Worm (Caenorhabditis elegans) whole organism, late embryonic: ENCODE data around the gene C28H8.3.
A peak's percentile ranks its signal among the peaks of the same experiment; 100 is the strongest.

ENCODE experiments used
- F13H6.1 ChIP-seq: sonication (generic microtip); optimal IDR thresholded peaks from 2 replicates; lab custom pipeline; 2016; ENCODE audit warnings: missing genetic modification characterization, missing compliant biosample characterization
- K09A11.1 ChIP-seq: sonication (generic microtip); optimal IDR thresholded peaks from 2 replicates; lab custom pipeline; 2017; ENCODE audit warnings: antibody characterized with exemption, mild to moderate bottlenecking, missing genetic modification characterization, missing compliant biosample characterization; ENCODE audit not compliant: insufficient read depth
- ama-1 ChIP-seq: fragments of 150-350 bp; optimal IDR thresholded peaks from 2 replicates; lab custom pipeline; 2014
- ceh-14 ChIP-seq: sonication (generic microtip); optimal IDR thresholded peaks from 2 replicates; lab custom pipeline; 2016; ENCODE audit warnings: missing genotype, missing genetic modification characterization, missing compliant biosample characterization
- ceh-18 ChIP-seq: sonication (generic microtip); optimal IDR thresholded peaks from 2 replicates; lab custom pipeline; 2016; ENCODE audit warnings: missing genetic modification characterization, missing compliant biosample characterization
- ceh-2 ChIP-seq: sonication (generic microtip); optimal IDR thresholded peaks from 2 replicates; lab custom pipeline; 2016; ENCODE audit warnings: missing genotype, missing genetic modification characterization, missing compliant biosample characterization
- ceh-31 ChIP-seq: sonication (generic microtip); optimal IDR thresholded peaks from 2 replicates; lab custom pipeline; 2016; ENCODE audit warnings: missing genetic modification characterization, missing compliant biosample characterization
- ceh-34 ChIP-seq: sonication (generic microtip); optimal IDR thresholded peaks from 2 replicates; lab custom pipeline; 2016; ENCODE audit warnings: mild to moderate bottlenecking, missing genetic modification characterization, missing compliant biosample characterization
- ceh-48 ChIP-seq: sonication (generic microtip); optimal IDR thresholded peaks from 2 replicates; lab custom pipeline; 2016; ENCODE audit warnings: missing genetic modification characterization, inconsistent platforms, missing compliant biosample characterization
- ceh-6 ChIP-seq: fragments of 200-800 bp; sonication (Bioruptor generic); optimal IDR thresholded peaks from 2 replicates; lab custom pipeline; 2018; ENCODE audit warnings: mild to moderate bottlenecking, missing genetic modification characterization, missing compliant biosample characterization
- dmd-4 ChIP-seq: sonication (generic microtip); optimal IDR thresholded peaks from 2 replicates; lab custom pipeline; 2016; ENCODE audit warnings: borderline replicate concordance, missing genetic modification characterization, missing compliant biosample characterization
- dve-1 ChIP-seq: sonication (generic microtip); optimal IDR thresholded peaks from 2 replicates; lab custom pipeline; 2017; ENCODE audit warnings: antibody characterized with exemption, mild to moderate bottlenecking, missing genetic modification characterization, missing compliant biosample characterization
- ets-4 ChIP-seq: sonication (generic microtip); optimal IDR thresholded peaks from 2 replicates; lab custom pipeline; 2016; ENCODE audit warnings: missing genetic modification characterization, missing compliant biosample characterization
- eyg-1 ChIP-seq: sonication (generic microtip); optimal IDR thresholded peaks from 2 replicates; lab custom pipeline; 2016; ENCODE audit warnings: missing genotype, missing genetic modification characterization, missing compliant biosample characterization
- fkh-10 ChIP-seq: fragments of 150-350 bp; optimal IDR thresholded peaks from 2 replicates; lab custom pipeline; 2014; ENCODE audit warnings: missing biosample characterization, missing genetic modification reagents, missing genetic modification characterization
- fkh-6 ChIP-seq: sonication (generic microtip); optimal IDR thresholded peaks from 2 replicates; lab custom pipeline; 2016; ENCODE audit warnings: missing genetic modification characterization, missing compliant biosample characterization
- gmeb-2 ChIP-seq: sonication (generic microtip); optimal IDR thresholded peaks from 2 replicates; lab custom pipeline; 2016; ENCODE audit warnings: missing genetic modification characterization, inconsistent platforms, missing compliant biosample characterization
- hlh-15 ChIP-seq: sonication (generic microtip); optimal IDR thresholded peaks from 2 replicates; lab custom pipeline; 2016; ENCODE audit warnings: missing genetic modification characterization, missing compliant biosample characterization
- hlh-30 ChIP-seq: sonication (generic microtip); optimal IDR thresholded peaks from 2 replicates; lab custom pipeline; 2017; ENCODE audit warnings: antibody characterized with exemption, missing genetic modification characterization, missing compliant biosample characterization; ENCODE audit not compliant: insufficient read depth
- lim-6 ChIP-seq: sonication (generic microtip); optimal IDR thresholded peaks from 2 replicates; lab custom pipeline; 2016; ENCODE audit warnings: missing genetic modification characterization, missing compliant biosample characterization
- madf-2 ChIP-seq: sonication (generic microtip); optimal IDR thresholded peaks from 2 replicates; lab custom pipeline; 2017; ENCODE audit warnings: missing genetic modification characterization, missing compliant biosample characterization
- mec-3 ChIP-seq: sonication (generic microtip); optimal IDR thresholded peaks from 2 replicates; lab custom pipeline; 2016; ENCODE audit warnings: borderline replicate concordance, missing genetic modification characterization, missing compliant biosample characterization
- nfya-1 ChIP-seq: sonication (generic microtip); optimal IDR thresholded peaks from 2 replicates; lab custom pipeline; 2017; ENCODE audit warnings: missing genetic modification characterization, mild to moderate bottlenecking, missing compliant biosample characterization, antibody characterized with exemption, moderate library complexity
- nhr-232 ChIP-seq: sonication (generic microtip); optimal IDR thresholded peaks from 2 replicates; lab custom pipeline; 2016; ENCODE audit warnings: missing genetic modification characterization, missing compliant biosample characterization
- npax-4 ChIP-seq: sonication (generic microtip); optimal IDR thresholded peaks from 2 replicates; lab custom pipeline; 2016; ENCODE audit warnings: missing genetic modification characterization, missing compliant biosample characterization
- pag-3 ChIP-seq: sonication (generic microtip); optimal IDR thresholded peaks from 2 replicates; lab custom pipeline; 2016; ENCODE audit warnings: missing compliant biosample characterization, missing genetic modification characterization, borderline replicate concordance
- pat-9 ChIP-seq: fragments of 200-800 bp; sonication (Bioruptor generic); optimal IDR thresholded peaks from 2 replicates; lab custom pipeline; 2018; ENCODE audit warnings: mild to moderate bottlenecking, missing genetic modification characterization, moderate library complexity, missing compliant biosample characterization
- pha-2 ChIP-seq: sonication (generic microtip); optimal IDR thresholded peaks from 2 replicates; lab custom pipeline; 2017; ENCODE audit warnings: mild to moderate bottlenecking, missing genetic modification characterization, missing compliant biosample characterization
- pqm-1 ChIP-seq: sonication (generic microtip); optimal IDR thresholded peaks from 2 replicates; lab custom pipeline; 2016; ENCODE audit warnings: missing genetic modification characterization, missing compliant biosample characterization
- pros-1 ChIP-seq: fragments of 150-350 bp; optimal IDR thresholded peaks from 2 replicates; lab custom pipeline; 2014; ENCODE audit warnings: missing biosample characterization, missing genetic modification reagents, missing genetic modification characterization
- ref-2 ChIP-seq: sonication (generic microtip); optimal IDR thresholded peaks from 2 replicates; lab custom pipeline; 2016; ENCODE audit warnings: missing genetic modification characterization, missing compliant biosample characterization
- sdc-2 ChIP-seq: sonication (generic microtip); optimal IDR thresholded peaks from 2 replicates; lab custom pipeline; 2016; ENCODE audit warnings: missing genotype, missing genetic modification characterization, missing compliant biosample characterization
- tbx-2 ChIP-seq: sonication (generic microtip); optimal IDR thresholded peaks from 2 replicates; lab custom pipeline; 2016; ENCODE audit warnings: missing genetic modification characterization, missing compliant biosample characterization
- tbx-7 ChIP-seq: sonication (generic microtip); optimal IDR thresholded peaks from 2 replicates; lab custom pipeline; 2016; ENCODE audit warnings: missing genotype, missing genetic modification characterization, missing compliant biosample characterization
- unc-42 ChIP-seq: sonication (generic microtip); optimal IDR thresholded peaks from 2 replicates; lab custom pipeline; 2016; ENCODE audit warnings: missing genotype, missing genetic modification characterization, missing compliant biosample characterization
- unc-55 ChIP-seq: sonication (generic microtip); optimal IDR thresholded peaks from 2 replicates; lab custom pipeline; 2017; ENCODE audit warnings: missing biosample characterization, missing genetic modification reagents, missing genetic modification characterization

The C28H8.3 gene

ce11 chrIII:5879291-5879968 is 29.1 kb upstream of the C28H8.3 start, which contains the start of gene hpo-10:
Gene hpo-10 (plus strand): TSS chrIII:5879489.
- TF ChIP-seq tbx-2 (tag; lab: Kevin White, UChicago) (no peak), nfya-1 (tag; lab: Kevin White, UChicago) (peak; percentile 18), ceh-48 (peak; percentile 93), ceh-31 (tag; lab: Kevin White, UChicago) (peak; percentile 13)
- TF ChIP-seq, all 69 proteins: peak for 3

DNA sequence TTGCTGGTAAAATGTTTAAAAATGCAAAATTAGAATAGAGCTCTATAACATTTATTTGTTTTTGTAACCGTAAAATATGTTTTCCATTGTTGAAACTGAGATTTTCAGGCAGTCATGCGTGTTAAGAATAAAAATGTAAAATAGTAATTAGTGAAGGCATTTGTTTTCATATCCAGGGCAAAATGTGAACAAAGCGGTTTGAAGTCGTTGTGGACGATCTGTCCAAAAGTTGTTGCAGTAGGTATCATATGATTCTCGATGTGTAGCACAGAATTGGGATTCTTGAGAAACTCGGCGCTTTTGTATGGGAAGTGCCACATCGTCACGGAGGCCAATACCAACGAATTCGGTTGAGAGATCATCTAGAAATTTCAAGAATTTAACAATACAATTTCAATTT is 26.2 kb upstream of the C28H8.3 start:
- TF ChIP-seq sdc-2 (tag; lab: Kevin White, UChicago) (no peak), dmd-4 (tag; lab: Kevin White, UChicago) (no peak), gmeb-2 (tag; lab: Kevin White, UChicago) (no peak), tbx-2 (tag; lab: Kevin White, UChicago) (no peak), nhr-232 (no peak), ama-1 (lab: Kevin White, UChicago) (peak; percentile 0), dve-1 (tag; lab: Kevin White, UChicago) (no peak)
- TF ChIP-seq, all 69 proteins: peak for 1

- no peak for TF ChIP-seq lim-6
- no peak for TF ChIP-seq pat-9 (tag; lab: Kevin White, UChicago)
- TF ChIP-seq ceh-48 = no peak
- no peak for TF ChIP-seq madf-2
- no peak for TF ChIP-seq pros-1
- no peak for TF ChIP-seq unc-42 (tag; lab: Kevin White, UChicago)
- no peak for TF ChIP-seq ceh-34 (tag; lab: Kevin White, UChicago)
- no peak for TF ChIP-seq ceh-18 (tag; lab: Kevin White, UChicago)
- no peak for TF ChIP-seq fkh-10 (GFP tag; lab: Kevin White, UChicago)
- no peak for TF ChIP-seq tbx-7 (tag; lab: Kevin White, UChicago)
- no peak for TF ChIP-seq F13H6.1 (tag; lab: Kevin White, UChicago)
- no peak for TF ChIP-seq hlh-30 (tag; lab: Kevin White, UChicago)
- no peak for TF ChIP-seq fkh-6 (tag; lab: Kevin White, UChicago)
- TF ChIP-seq ceh-14 (tag; lab: Kevin White, UChicago) = no peak
- TF ChIP-seq ets-4 (tag; lab: Kevin White, UChicago) = no peak
- no peak for TF ChIP-seq K09A11.1 (tag; lab: Kevin White, UChicago)
- no peak for TF ChIP-seq eyg-1 (tag; lab: Kevin White, UChicago)
- no peak for TF ChIP-seq npax-4 (tag; lab: Kevin White, UChicago)
- TF ChIP-seq mec-3 (tag; lab: Kevin White, UChicago) = no peak
Observed at ce11 chrIII:5882823-5883222, 25.7 kb upstream of the C28H8.3 start, which contains the start of gene F01F1.14. Gene F01F1.14 (minus strand): TSS chrIII:5882923.

DNA sequence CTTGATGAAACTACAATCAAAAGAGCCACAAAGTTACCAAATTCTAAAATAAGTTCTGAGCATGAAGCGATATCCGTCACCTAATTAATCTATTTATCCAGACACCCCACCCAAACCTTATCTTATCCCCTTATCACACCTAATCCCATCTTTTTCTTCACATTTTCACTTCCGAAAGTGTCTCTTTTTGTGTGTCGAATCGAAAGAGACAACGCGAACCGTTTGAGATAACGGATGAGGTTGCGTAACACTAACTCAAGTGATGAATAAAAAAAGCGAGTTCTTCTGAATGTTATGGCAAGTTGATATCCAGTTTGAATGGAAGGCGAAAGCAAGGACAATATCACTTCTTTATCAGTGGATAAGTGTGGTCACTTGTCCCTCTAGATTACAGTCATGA is 25.0 kb upstream of the C28H8.3 start:
- TF ChIP-seq pha-2 (tag; lab: Kevin White, UChicago) (no peak), tbx-2 (tag; lab: Kevin White, UChicago) (no peak), pag-3 (tag; lab: Kevin White, UChicago) (no peak), unc-55 (GFP tag; lab: Kevin White, UChicago) (no peak), ceh-6 (GFP tag; lab: Kevin White, UChicago) (no peak), dmd-4 (tag; lab: Kevin White, UChicago) (no peak), pqm-1 (tag; lab: Kevin White, UChicago) (no peak), pat-9 (tag; lab: Kevin White, UChicago) (no peak), pros-1 (no peak), ceh-48 (no peak), hlh-15 (tag; lab: Kevin White, UChicago) (no peak), ceh-2 (tag; lab: Kevin White, UChicago) (no peak), ref-2 (no peak)
